Fruit fly (Drosophila melanogaster) whole organism, embryonic: Measurements from ENCODE around the gene CG9747.

Experiments
- Atf3 ChIP-seq: fragments of 200-800 bp; sonication (Bioruptor generic); optimal IDR thresholded peaks from 3 replicates; lab custom pipeline; 2016; ENCODE audit warnings: missing biosample characterization, missing genetic modification characterization
- Blimp-1 ChIP-seq: fragments of 200-800 bp; sonication (Bioruptor generic); optimal IDR thresholded peaks from 3 replicates; lab custom pipeline; 2018; ENCODE audit warnings: missing biosample characterization, missing genetic modification characterization, mild to moderate bottlenecking, moderate library complexity, missing genetic modification reagents
- CG10462 ChIP-seq: fragments of 200-800 bp; sonication (Bioruptor generic); optimal IDR thresholded peaks from 2 replicates; lab custom pipeline; 2016; ENCODE audit warnings: missing biosample characterization, missing genetic modification characterization
- CG12219 ChIP-seq: fragments of 200-800 bp; sonication (Bioruptor generic); optimal IDR thresholded peaks from 3 replicates; lab custom pipeline; 2018; ENCODE audit warnings: missing biosample characterization, mild to moderate bottlenecking, missing genetic modification characterization
- CG14667 ChIP-seq: fragments of 200-800 bp; sonication (Bioruptor generic); IDR thresholded peaks from 2 replicates; pipeline ENCODE4 v1.3.6; 2022; ENCODE audit warnings: missing biosample characterization, missing genetic modification characterization
- CG15479 ChIP-seq: fragments of 200-800 bp; sonication (Bioruptor generic); optimal IDR thresholded peaks from 3 replicates; lab custom pipeline; 2019; ENCODE audit warnings: missing biosample characterization, mild to moderate bottlenecking, missing genetic modification characterization, moderate library complexity
- CG16815 ChIP-seq: fragments of 200-800 bp; sonication (Bioruptor generic); optimal IDR thresholded peaks from 3 replicates; lab custom pipeline; 2017; ENCODE audit warnings: missing biosample characterization, mild to moderate bottlenecking, missing genetic modification characterization
- CG17385 ChIP-seq: fragments of 200-800 bp; sonication (Bioruptor generic); optimal IDR thresholded peaks from 3 replicates; lab custom pipeline; 2018; ENCODE audit warnings: missing biosample characterization, mild to moderate bottlenecking, missing genetic modification characterization
- CG17568 ChIP-seq: fragments of 200-800 bp; sonication (Bioruptor generic); optimal IDR thresholded peaks from 2 replicates; lab custom pipeline; 2018; ENCODE audit warnings: missing biosample characterization, mild to moderate bottlenecking, missing genetic modification characterization, moderate library complexity
- CG17912 ChIP-seq: fragments of 200-800 bp; sonication (Bioruptor generic); optimal IDR thresholded peaks from 2 replicates; lab custom pipeline; 2018; ENCODE audit warnings: missing biosample characterization, mild to moderate bottlenecking, missing genetic modification characterization
- CG2116 ChIP-seq: fragments of 200-800 bp; sonication (Bioruptor generic); optimal IDR thresholded peaks from 3 replicates; lab custom pipeline; 2018; ENCODE audit warnings: missing biosample characterization, mild to moderate bottlenecking, missing genetic modification characterization
- CG30403 ChIP-seq: fragments of 200-800 bp; sonication (Bioruptor generic); optimal IDR thresholded peaks from 3 replicates; lab custom pipeline; 2016; ENCODE audit warnings: missing biosample characterization, missing genetic modification characterization
- CG31441 ChIP-seq: fragments of 200-800 bp; sonication (Bioruptor generic); IDR thresholded peaks from 2 replicates; pipeline ENCODE4 v1.3.6; 2022; ENCODE audit warnings: missing biosample characterization, missing genetic modification characterization
- CG32532 ChIP-seq: fragments of 200-800 bp; sonication (Bioruptor generic); IDR thresholded peaks from 2 replicates; pipeline ENCODE4 v1.3.6; 2022; ENCODE audit warnings: missing biosample characterization, missing genetic modification characterization
- CG3281 ChIP-seq: fragments of 200-800 bp; sonication (Bioruptor generic); optimal IDR thresholded peaks from 3 replicates; lab custom pipeline; 2017; ENCODE audit warnings: missing biosample characterization, mild to moderate bottlenecking, missing genetic modification characterization
- CG33557 ChIP-seq: fragments of 200-800 bp; sonication (Bioruptor generic); optimal IDR thresholded peaks from 2 replicates; lab custom pipeline; 2019; ENCODE audit warnings: missing biosample characterization, mild to moderate bottlenecking, missing genetic modification characterization, moderate library complexity
- CG4424 ChIP-seq: fragments of 200-800 bp; sonication (Bioruptor generic); optimal IDR thresholded peaks from 3 replicates; lab custom pipeline; 2016; ENCODE audit warnings: missing biosample characterization, missing genetic modification characterization
- CG4707 ChIP-seq: fragments of 200-800 bp; sonication (Bioruptor generic); optimal IDR thresholded peaks from 2 replicates; lab custom pipeline; 2018; ENCODE audit warnings: missing biosample characterization, mild to moderate bottlenecking, missing genetic modification characterization, moderate library complexity
- CG5953 ChIP-seq: fragments of 200-800 bp; sonication (Bioruptor generic); IDR thresholded peaks from 2 replicates; pipeline ENCODE4 v1.3.6; 2022; ENCODE audit warnings: missing biosample characterization, missing genetic modification characterization
- CG8290 ChIP-seq, 3 experiments: fragments of 200-800 bp; sonication (Bioruptor generic); optimal IDR thresholded peaks; 2 replicates each; lab custom pipeline; 2016 to 2019; ENCODE audit warnings: missing biosample characterization in 3 of 3, missing genetic modification characterization in 3 of 3, mild to moderate bottlenecking in 2 of 3, moderate library complexity in 1 of 3
- CG8478 ChIP-seq: fragments of >200 bp; optimal IDR thresholded peaks from 2 replicates; lab custom pipeline; 2018
- D19A ChIP-seq: fragments of 200-800 bp; optimal IDR thresholded peaks from 3 replicates; lab custom pipeline; 2019; ENCODE audit warnings: missing biosample characterization, mild to moderate bottlenecking, missing genetic modification characterization, moderate library complexity
- D19B ChIP-seq: fragments of 200-800 bp; sonication (Bioruptor generic); optimal IDR thresholded peaks from 2 replicates; lab custom pipeline; 2017; ENCODE audit warnings: missing biosample characterization, mild to moderate bottlenecking, missing genetic modification characterization
- Dip3 ChIP-seq: fragments of 200-800 bp; sonication (Bioruptor generic); optimal IDR thresholded peaks from 3 replicates; lab custom pipeline; 2016; ENCODE audit warnings: missing biosample characterization, missing genetic modification characterization
- Dref ChIP-seq: fragments of 200-800 bp; sonication (Bioruptor generic); IDR thresholded peaks from 2 replicates; pipeline ENCODE4 v1.3.6; 2022; ENCODE audit warnings: missing biosample characterization, missing genetic modification characterization
- Ets97D ChIP-seq: fragments of 200-800 bp; sonication (Bioruptor generic); optimal IDR thresholded peaks from 3 replicates; lab custom pipeline; 2016; ENCODE audit warnings: missing biosample characterization, missing genetic modification characterization
- Med ChIP-seq: fragments of 200-800 bp; sonication (Bioruptor generic); peaks from one replicate; lab custom pipeline; 2016; ENCODE audit warnings: missing biosample characterization, missing genetic modification characterization, mild to moderate bottlenecking, inconsistent platforms, moderate library complexity
- Nf-YA ChIP-seq: fragments of 200-800 bp; sonication (Bioruptor generic); IDR thresholded peaks from 2 replicates; pipeline ENCODE4 v1.3.6; 2022; ENCODE audit warnings: missing biosample characterization, missing genetic modification characterization
- Pdp1 ChIP-seq, 2 experiments: fragments of 200-800 bp; sonication (Bioruptor generic); optimal IDR thresholded peaks; 3 replicates each; lab custom pipeline; 2016; ENCODE audit warnings: missing biosample characterization in 2 of 2, missing genetic modification characterization in 2 of 2, mild to moderate bottlenecking in 1 of 2, moderate library complexity in 1 of 2
- Rfx ChIP-seq: fragments of 200-800 bp; sonication (Bioruptor generic); IDR thresholded peaks from 2 replicates; pipeline ENCODE4 v1.3.6; 2022; ENCODE audit warnings: missing biosample characterization, missing genetic modification characterization
- Usf ChIP-seq: fragments of 200-800 bp; sonication (Bioruptor generic); optimal IDR thresholded peaks from 2 replicates; lab custom pipeline; 2017; ENCODE audit warnings: missing genotype, missing biosample characterization, missing genetic modification characterization
- Vsx1 ChIP-seq: fragments of 200-800 bp; sonication (Bioruptor generic); optimal IDR thresholded peaks from 2 replicates; lab custom pipeline; 2017; ENCODE audit warnings: missing biosample characterization, mild to moderate bottlenecking, missing genetic modification characterization, missing genetic modification reagents
- bbx ChIP-seq: fragments of 200-800 bp; sonication (Bioruptor generic); IDR thresholded peaks from 2 replicates; pipeline ENCODE4 v1.3.6; 2022; ENCODE audit warnings: missing biosample characterization, missing genetic modification characterization; ENCODE audit not compliant: partially characterized antibody
- dimm ChIP-seq: fragments of 200-800 bp; sonication (Bioruptor generic); IDR thresholded peaks from 2 replicates; pipeline ENCODE4 v1.3.6; 2022; ENCODE audit warnings: missing biosample characterization, missing genetic modification characterization
- dmrt99B ChIP-seq: fragments of 200-800 bp; sonication (Bioruptor generic); optimal IDR thresholded peaks from 2 replicates; lab custom pipeline; 2018; ENCODE audit warnings: missing biosample characterization, mild to moderate bottlenecking, missing genetic modification characterization, moderate library complexity
- dysf ChIP-seq: fragments of 200-800 bp; sonication (Bioruptor generic); IDR thresholded peaks from 3 replicates; pipeline ENCODE4 v1.3.6; 2022; ENCODE audit warnings: missing biosample characterization, missing genetic modification characterization
- en ChIP-seq: fragments of 200-800 bp; sonication (Bioruptor generic); optimal IDR thresholded peaks from 2 replicates; lab custom pipeline; 2016; ENCODE audit warnings: missing biosample characterization, missing genetic modification characterization
- exex ChIP-seq: fragments of 200-800 bp; sonication (Bioruptor generic); optimal IDR thresholded peaks from 4 replicates; lab custom pipeline; 2018; ENCODE audit warnings: missing biosample characterization, mild to moderate bottlenecking, missing genetic modification characterization, moderate library complexity
- fd3F ChIP-seq: fragments of 200-800 bp; sonication (Bioruptor generic); optimal IDR thresholded peaks from 2 replicates; lab custom pipeline; 2018; ENCODE audit warnings: missing biosample characterization, mild to moderate bottlenecking, missing genetic modification characterization, moderate library complexity
- ham ChIP-seq: fragments of 200-800 bp; sonication (Bioruptor generic); IDR thresholded peaks from 2 replicates; pipeline ENCODE4 v1.3.6; 2022; ENCODE audit warnings: missing biosample characterization, missing genetic modification characterization
- insv ChIP-seq, 2 experiments: fragments of 200-800 bp; sonication (Bioruptor generic); optimal IDR thresholded peaks; 3 replicates each; lab custom pipeline; 2016 to 2018; ENCODE audit warnings: missing biosample characterization in 2 of 2, missing genetic modification characterization in 2 of 2
- nmo ChIP-seq: fragments of 200-800 bp; sonication (Bioruptor generic); optimal IDR thresholded peaks from 2 replicates; lab custom pipeline; 2018; ENCODE audit warnings: missing biosample characterization, mild to moderate bottlenecking, missing genetic modification characterization, moderate library complexity
- pum ChIP-seq: fragments of 200-800 bp; sonication (Bioruptor generic); optimal IDR thresholded peaks from 2 replicates; lab custom pipeline; 2016; ENCODE audit warnings: missing biosample characterization, missing genetic modification characterization
- sens ChIP-seq: fragments of 200-800 bp; sonication (Bioruptor generic); peaks from one replicate; lab custom pipeline; 2016; ENCODE audit warnings: missing biosample characterization, missing genetic modification characterization
- sim ChIP-seq: fragments of 200-800 bp; sonication (Bioruptor generic); IDR thresholded peaks from 2 replicates; pipeline ENCODE4 v1.3.6; 2022; ENCODE audit warnings: missing biosample characterization, missing genetic modification characterization
- sob ChIP-seq: fragments of 200-800 bp; sonication (Bioruptor generic); IDR thresholded peaks from 2 replicates; pipeline ENCODE4 v1.3.6; 2022; ENCODE audit warnings: missing biosample characterization, missing genetic modification characterization
- toy ChIP-seq: fragments of 200-800 bp; sonication (Bioruptor generic); IDR thresholded peaks from 2 replicates; pipeline ENCODE4 v1.3.6; 2022; ENCODE audit warnings: missing biosample characterization, missing genetic modification characterization
- tx ChIP-seq: fragments of 200-800 bp; sonication (Bioruptor generic); optimal IDR thresholded peaks from 2 replicates; lab custom pipeline; 2016; ENCODE audit warnings: missing biosample characterization, missing genetic modification characterization
- zen2 ChIP-seq: fragments of 200-800 bp; sonication (Bioruptor generic); IDR thresholded peaks from 3 replicates; pipeline ENCODE4 v1.3.6; 2022; ENCODE audit warnings: missing biosample characterization, missing genetic modification characterization; ENCODE audit not compliant: partially characterized antibody
- zfh2 ChIP-seq: fragments of 200-800 bp; sonication (Bioruptor generic); optimal IDR thresholded peaks from 2 replicates; lab custom pipeline; 2016; ENCODE audit warnings: missing biosample characterization, missing genetic modification characterization

The CG9747 gene

DNA sequence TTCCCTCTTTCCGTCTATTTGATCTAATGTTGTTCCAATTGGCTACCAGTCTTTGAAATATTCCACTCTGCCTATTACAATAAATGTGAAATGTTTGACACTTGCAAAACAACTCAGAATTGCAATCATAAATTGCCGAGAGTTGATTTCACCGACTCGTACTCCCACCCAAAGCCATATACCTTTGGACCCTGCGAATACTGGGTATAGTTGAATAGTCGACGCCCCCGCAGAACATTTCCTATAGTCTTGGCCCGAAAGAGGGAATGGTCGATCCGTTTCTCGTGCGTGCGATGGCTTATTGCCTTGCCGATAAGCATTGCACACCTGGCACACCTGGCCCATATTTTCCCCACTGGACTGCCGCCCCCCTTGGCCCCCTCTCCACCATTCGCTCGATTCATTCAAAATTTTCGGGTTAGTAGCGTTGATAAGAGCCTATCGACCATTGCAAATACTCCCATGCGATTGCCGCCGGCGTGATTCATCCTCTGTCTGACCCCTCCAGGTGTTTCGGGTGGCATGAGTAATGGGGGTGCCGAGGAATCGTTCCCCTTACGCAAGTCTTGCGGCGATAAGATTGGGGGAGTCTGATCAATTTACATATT is 9.1 kb upstream of the CG9747 start (continued):
- peak; percentile 11 for TF ChIP-seq zfh2
- no peak for TF ChIP-seq nmo (GFP tag; lab: Kevin White, UChicago)
- TF ChIP-seq zen2 (GFP tag; lab: Robert Waterston, UW): no peak
- TF ChIP-seq D19A (tag; lab: Kevin White, UChicago): peak; percentile 0
- no peak for TF ChIP-seq CG33557 (GFP tag; lab: Kevin White, UChicago)
- TF ChIP-seq CG16815: no peak
- peak; percentile 12 for TF ChIP-seq CG30403
- no peak for TF ChIP-seq fd3F (GFP tag; lab: Kevin White, UChicago)
- TF ChIP-seq Dip3 (GFP tag; lab: Kevin White, UChicago): peak; percentile 27
- TF ChIP-seq sob (GFP tag; lab: Robert Waterston, UW): peak; percentile 52
- TF ChIP-seq Med (GFP tag; lab: Kevin White, UChicago): peak; percentile 78
- no peak for TF ChIP-seq Usf
- TF ChIP-seq insv (GFP tag; optimal IDR thresholded peaks at IDR 0.05; lab: Kevin White, UChicago): no peak
- TF ChIP-seq Vsx1: no peak
- no peak for TF ChIP-seq CG8478
- TF ChIP-seq tx (GFP tag; lab: Kevin White, UChicago): no peak
- no peak for TF ChIP-seq CG8290 (GFP tag; optimal IDR thresholded peaks at IDR 0.05; lab: Kevin White, UChicago)
- peak in 1 of 2 experiments; percentile 75 for TF ChIP-seq CG8290 (tag; optimal IDR thresholded peaks at IDR 0.05; lab: Kevin White, UChicago)
- TF ChIP-seq ham (GFP tag; lab: Robert Waterston, UW): 0 out of 2 replicates have a peak, but pooled peaks have one; percentile 5
- no peak for TF ChIP-seq pum
- peak; percentile 75 for TF ChIP-seq D19B (GFP tag; lab: Kevin White, UChicago)
- TF ChIP-seq CG2116: no peak
- TF ChIP-seq exex (tag; lab: Kevin White, UChicago): peak; percentile 14
- no peak for TF ChIP-seq Atf3
- peak; percentile 14 for TF ChIP-seq CG17385
- no peak for TF ChIP-seq CG14667 (GFP tag; lab: Robert Waterston, UW)
- peak; percentile 26; the same call in 1 of the 2 replicates for TF ChIP-seq Rfx (GFP tag; lab: Robert Waterston, UW)
- no peak for TF ChIP-seq CG10462 (GFP tag; lab: Kevin White, UChicago)
- TF ChIP-seq CG17912 (GFP tag; lab: Kevin White, UChicago): no peak
- no peak for TF ChIP-seq CG31441
- TF ChIP-seq en (GFP tag; lab: Kevin White, UChicago): no peak
- TF ChIP-seq CG3281 (GFP tag; lab: Kevin White, UChicago): peak; percentile 7
- TF ChIP-seq sim (GFP tag; lab: Robert Waterston, UW): no peak
- TF ChIP-seq Dref: no peak
- peak; percentile 3 for TF ChIP-seq CG4424 (GFP tag; lab: Kevin White, UChicago)
- TF ChIP-seq CG4707: no peak
- no peak for TF ChIP-seq CG17568 (GFP tag; lab: Kevin White, UChicago)
- TF ChIP-seq Blimp-1 (GFP tag; lab: Kevin White, UChicago): peak; percentile 2
- TF ChIP-seq toy (GFP tag; lab: Robert Waterston, UW): 0 out of 2 replicates have a peak, but pooled peaks have one; percentile 33
- no peak for TF ChIP-seq Nf-YA (GFP tag; lab: Robert Waterston, UW)
- no peak for TF ChIP-seq bbx
- TF ChIP-seq dimm (GFP tag; lab: Robert Waterston, UW): 0 out of 2 replicates have a peak, but pooled peaks have one; percentile 22
- TF ChIP-seq CG5953 (GFP tag; lab: Robert Waterston, UW): no peak
- peak; percentile 29 to 80 for TF ChIP-seq Pdp1 (GFP tag; optimal IDR thresholded peaks at IDR 0.05; lab: Kevin White, UChicago)
- peak; percentile 61 for TF ChIP-seq sens (GFP tag; lab: Kevin White, UChicago)
- TF ChIP-seq CG15479 (GFP tag; lab: Kevin White, UChicago): no peak
- TF ChIP-seq CG32532 (GFP tag; lab: Robert Waterston, UW): no peak
- TF ChIP-seq Ets97D (GFP tag; lab: Kevin White, UChicago): no peak
- peak; percentile 39 for TF ChIP-seq dmrt99B (tag; lab: Kevin White, UChicago)
- peak; percentile 1 for TF ChIP-seq CG12219 (GFP tag; lab: Kevin White, UChicago)
- TF ChIP-seq dysf: peak; percentile 64
